Worm (Caenorhabditis elegans) whole organism, early embryonic: ENCODE results near the gene col-117.

Experiments used
- B0310.2 ChIP-seq: sonication (generic microtip); optimal IDR thresholded peaks from 2 replicates; lab custom pipeline; 2016; ENCODE audit warnings: mild to moderate bottlenecking, missing genetic modification characterization, missing compliant biosample characterization
- F13C5.2 ChIP-seq: sonication (generic microtip); optimal IDR thresholded peaks from 2 replicates; lab custom pipeline; 2017; ENCODE audit warnings: mild to moderate bottlenecking, missing genetic modification characterization, inconsistent platforms, missing compliant biosample characterization
- aly-1 ChIP-seq: sonication (generic microtip); optimal IDR thresholded peaks from 2 replicates; lab custom pipeline; 2016; ENCODE audit warnings: missing genetic modification characterization, missing compliant biosample characterization
- ama-1 ChIP-seq: fragments of 150-350 bp; optimal IDR thresholded peaks from 2 replicates; lab custom pipeline; 2014
- ceh-13 ChIP-seq: fragments of 200-800 bp; sonication (Bioruptor generic); optimal IDR thresholded peaks from 2 replicates; lab custom pipeline; 2018; ENCODE audit warnings: mild to moderate bottlenecking, missing genetic modification characterization, missing compliant biosample characterization
- ceh-36 ChIP-seq: sonication (generic microtip); optimal IDR thresholded peaks from 2 replicates; lab custom pipeline; 2016; ENCODE audit warnings: missing genetic modification characterization, inconsistent platforms, missing compliant biosample characterization
- ets-7 ChIP-seq: sonication (generic microtip); optimal IDR thresholded peaks from 2 replicates; lab custom pipeline; 2016; ENCODE audit warnings: missing genotype, missing genetic modification characterization, missing compliant biosample characterization
- flt-1 ChIP-seq: fragments of 200-800 bp; sonication (Bioruptor generic); IDR thresholded peaks from 2 replicates; pipeline ENCODE4 v1.3.6; 2022; ENCODE audit warnings: missing genetic modification characterization, missing compliant biosample characterization
- hmbx-1 ChIP-seq: sonication (generic microtip); optimal IDR thresholded peaks from 2 replicates; lab custom pipeline; 2016; ENCODE audit warnings: mild to moderate bottlenecking, missing genetic modification characterization, missing compliant biosample characterization
- hmg-4 ChIP-seq: fragments of 200-800 bp; sonication (Bioruptor generic); optimal IDR thresholded peaks from 2 replicates; lab custom pipeline; 2018; ENCODE audit warnings: mild to moderate bottlenecking, missing genetic modification characterization, missing compliant biosample characterization
- hnd-1 ChIP-seq: sonication (generic microtip); optimal IDR thresholded peaks from 2 replicates; lab custom pipeline; 2016; ENCODE audit warnings: missing genetic modification characterization, missing compliant biosample characterization
- pes-1 ChIP-seq: fragments of 200-800 bp; sonication (Bioruptor generic); IDR thresholded peaks from 2 replicates; pipeline ENCODE4 v1.3.6; 2022; ENCODE audit warnings: missing genetic modification reagents, missing genetic modification characterization, missing compliant biosample characterization
- scrt-1 ChIP-seq: fragments of 200-800 bp; sonication (Bioruptor generic); IDR thresholded peaks from 2 replicates; pipeline ENCODE4 v1.3.6; 2022; ENCODE audit warnings: missing genetic modification characterization, missing compliant biosample characterization
- sea-1 ChIP-seq: fragments of 200-800 bp; sonication (Bioruptor generic); conservative IDR thresholded peaks from 2 replicates; pipeline ENCODE4 v1.3.6; 2022; ENCODE audit warnings: missing genetic modification characterization, missing compliant biosample characterization
- tbx-11 ChIP-seq: fragments of 200-800 bp; sonication (Bioruptor generic); IDR thresholded peaks from 2 replicates; pipeline ENCODE4 v1.3.6; 2022; ENCODE audit warnings: missing genetic modification characterization, missing compliant biosample characterization
- tbx-37 ChIP-seq: fragments of 200-800 bp; sonication (Bioruptor generic); conservative IDR thresholded peaks from 2 replicates; pipeline ENCODE4 v1.3.6; 2022; ENCODE audit warnings: missing genetic modification reagents, missing genetic modification characterization, missing compliant biosample characterization
- tra-4 ChIP-seq: sonication (generic microtip); optimal IDR thresholded peaks from 2 replicates; lab custom pipeline; 2017; ENCODE audit warnings: missing genetic modification characterization, missing compliant biosample characterization

The col-117 gene

ce11 chrIV:8844457-8844856 is 20.5 kb upstream of the col-117 start, which contains the start of gene T11B7.2:
TSS of gene T11B7.2 (minus strand) at chrIV:8844557.
- TF ChIP-seq flt-1 (GFP tag; lab: Robert Waterston, UW) (no peak), F13C5.2 (tag; lab: Kevin White, UChicago) (no peak), ama-1 (no peak), ets-7 (tag; lab: Kevin White, UChicago) (no peak), pes-1 (GFP tag; lab: Robert Waterston, UW) (no peak), scrt-1 (GFP tag; lab: Robert Waterston, UW) (no peak), tra-4 (no peak), ceh-36 (tag; lab: Kevin White, UChicago) (no peak), sea-1 (no peak), tbx-37 (GFP tag; lab: Robert Waterston, UW) (no peak), hmbx-1 (tag; lab: Kevin White, UChicago) (no peak), B0310.2 (tag; lab: Kevin White, UChicago) (no peak), ceh-13 (GFP tag; lab: Kevin White, UChicago) (no peak)

ce11 chrIV:8840161-8840765 is 16.3 kb upstream of the col-117 start, which contains the start of the genes T28C6.11 and T11B7.1:
TSS of gene T28C6.11 (minus strand) at chrIV:8840261.
TSS of gene T11B7.1 (plus strand) at chrIV:8840715.
- TF ChIP-seq flt-1 (GFP tag; lab: Robert Waterston, UW) (no peak), sea-1 (no peak), aly-1 (tag; lab: Kevin White, UChicago) (no peak), pes-1 (GFP tag; lab: Robert Waterston, UW) (no peak), hmg-4 (GFP tag; lab: Kevin White, UChicago) (no peak), tbx-37 (GFP tag; lab: Robert Waterston, UW) (no peak), B0310.2 (tag; lab: Kevin White, UChicago) (no peak), tra-4 (no peak), ceh-13 (GFP tag; lab: Kevin White, UChicago) (no peak), ama-1 (no peak), ets-7 (tag; lab: Kevin White, UChicago) (no peak), hmbx-1 (tag; lab: Kevin White, UChicago) (no peak), ceh-36 (tag; lab: Kevin White, UChicago) (no peak), tbx-11 (GFP tag; lab: Robert Waterston, UW) (no peak), F13C5.2 (tag; lab: Kevin White, UChicago) (no peak), hnd-1 (tag; lab: Kevin White, UChicago) (no peak), scrt-1 (GFP tag; lab: Robert Waterston, UW) (no peak)

ce11 chrIV:8830591-8830990 is 6.6 kb upstream of the col-117 start, which contains the start of gene T28C6.8:
TSS of gene T28C6.8 (minus strand) at chrIV:8830727.
- no peak for TF ChIP-seq ceh-13 (GFP tag; lab: Kevin White, UChicago)
- TF ChIP-seq flt-1 (GFP tag; lab: Robert Waterston, UW) = no peak
- no peak for TF ChIP-seq ets-7 (tag; lab: Kevin White, UChicago)
- TF ChIP-seq scrt-1 (GFP tag; lab: Robert Waterston, UW) = no peak
- no peak for TF ChIP-seq hnd-1 (tag; lab: Kevin White, UChicago)
- no peak for TF ChIP-seq F13C5.2 (tag; lab: Kevin White, UChicago)
- no peak for TF ChIP-seq hmg-4 (GFP tag; lab: Kevin White, UChicago)
- no peak for TF ChIP-seq sea-1
- no peak for TF ChIP-seq ama-1

- TF ChIP-seq ceh-36 (tag; lab: Kevin White, UChicago) = no peak
- TF ChIP-seq flt-1 (GFP tag; lab: Robert Waterston, UW) = no peak
- TF ChIP-seq B0310.2 (tag; lab: Kevin White, UChicago) = no peak
- TF ChIP-seq ama-1 = no peak
- TF ChIP-seq hmbx-1 (tag; lab: Kevin White, UChicago) = no peak
- no peak for TF ChIP-seq sea-1
- no peak for TF ChIP-seq aly-1 (tag; lab: Kevin White, UChicago)
- TF ChIP-seq tra-4 = no peak
- no peak for TF ChIP-seq F13C5.2 (tag; lab: Kevin White, UChicago)
- no peak for TF ChIP-seq hnd-1 (tag; lab: Kevin White, UChicago)
Measured at ce11 chrIV:8827500-8827899, 3.5 kb upstream of the col-117 start, which contains the start of gene T28C6.7. TSS of gene T28C6.7 (plus strand) at chrIV:8827800.

ce11 chrIV:8826606-8827000 is 2.6 kb upstream of the col-117 start:
- TF ChIP-seq hmg-4 (GFP tag; lab: Kevin White, UChicago) = no peak
- no peak for TF ChIP-seq flt-1 (GFP tag; lab: Robert Waterston, UW)
- TF ChIP-seq tbx-37 (GFP tag; lab: Robert Waterston, UW) = 0 out of 2 replicates have a peak, but pooled peaks have one; percentile 14
- TF ChIP-seq F13C5.2 (tag; lab: Kevin White, UChicago) = peak; percentile 35
- no peak for TF ChIP-seq sea-1
- TF ChIP-seq scrt-1 (GFP tag; lab: Robert Waterston, UW) = 0 out of 2 replicates have a peak, but pooled peaks have one; percentile 33

- no peak for TF ChIP-seq tbx-37 (GFP tag; lab: Robert Waterston, UW)
- no peak for TF ChIP-seq B0310.2 (tag; lab: Kevin White, UChicago)
- no peak for TF ChIP-seq ets-7 (tag; lab: Kevin White, UChicago)
- no peak for TF ChIP-seq flt-1 (GFP tag; lab: Robert Waterston, UW)
- TF ChIP-seq sea-1 = no peak
- TF ChIP-seq tbx-11 (GFP tag; lab: Robert Waterston, UW) = no peak
- TF ChIP-seq ceh-36 (tag; lab: Kevin White, UChicago) = no peak
- no peak for TF ChIP-seq aly-1 (tag; lab: Kevin White, UChicago)
Measured at ce11 chrIV:8825997-8826605, 2.1 kb upstream of the col-117 start.

- no peak for TF ChIP-seq ceh-13 (GFP tag; lab: Kevin White, UChicago)
- TF ChIP-seq hmg-4 (GFP tag; lab: Kevin White, UChicago) = no peak
- no peak for TF ChIP-seq tbx-37 (GFP tag; lab: Robert Waterston, UW)
Measured at ce11 chrIV:8822598-8822997, 1.4 kb downstream of the col-117 start.
